Fruit fly (Drosophila melanogaster) whole organism, pupa: ENCODE measurements around the gene RtGEF.
A peak's percentile ranks its signal among the peaks of the same experiment; 100 is the strongest.

Source experiments
- CG10348 ChIP-seq: fragments of 200-800 bp; sonication (Bioruptor generic); IDR thresholded peaks from 2 replicates; pipeline ENCODE4 v1.3.6; 2022; ENCODE audit warnings: missing biosample characterization, missing genetic modification characterization
- CG12605 ChIP-seq: fragments of 200-800 bp; sonication (Bioruptor generic); IDR thresholded peaks from 2 replicates; pipeline ENCODE4 v1.3.6; 2022; ENCODE audit warnings: missing biosample characterization, missing genetic modification characterization
- CG13204 ChIP-seq: fragments of 200-800 bp; sonication (Bioruptor generic); optimal IDR thresholded peaks from 2 replicates; lab custom pipeline; 2018; ENCODE audit warnings: missing biosample characterization, mild to moderate bottlenecking, missing genetic modification characterization, moderate library complexity
- CG14655 ChIP-seq: fragments of 200-800 bp; sonication (Bioruptor generic); optimal IDR thresholded peaks from 3 replicates; lab custom pipeline; 2017; ENCODE audit warnings: mild to moderate bottlenecking, missing biosample characterization, missing genetic modification reagents, missing genetic modification characterization
- CG15710 ChIP-seq: fragments of 200-800 bp; sonication (Bioruptor generic); optimal IDR thresholded peaks from 2 replicates; lab custom pipeline; 2018; ENCODE audit warnings: missing biosample characterization, mild to moderate bottlenecking, missing genetic modification characterization, moderate library complexity
- CG17806 ChIP-seq: fragments of 200-800 bp; sonication (Bioruptor generic); optimal IDR thresholded peaks from 2 replicates; lab custom pipeline; 2018; ENCODE audit warnings: missing biosample characterization, mild to moderate bottlenecking, missing genetic modification characterization, moderate library complexity
- CG32121 ChIP-seq: fragments of 200-800 bp; sonication (Bioruptor generic); IDR thresholded peaks from 2 replicates; pipeline ENCODE4 v1.3.6; 2022; ENCODE audit warnings: missing biosample characterization, missing genetic modification characterization
- CG34367 ChIP-seq: fragments of 200-800 bp; sonication (Bioruptor generic); optimal IDR thresholded peaks from 2 replicates; lab custom pipeline; 2018; ENCODE audit warnings: missing biosample characterization, mild to moderate bottlenecking, missing genetic modification characterization
- CG4496 ChIP-seq: fragments of 200-800 bp; sonication (Bioruptor generic); IDR thresholded peaks from 3 replicates; pipeline ENCODE4 v1.3.6; 2022; ENCODE audit warnings: missing biosample characterization, missing genetic modification characterization
- CG8159 ChIP-seq: fragments of 200-800 bp; sonication (Bioruptor generic); optimal IDR thresholded peaks from 3 replicates; lab custom pipeline; 2018; ENCODE audit warnings: missing biosample characterization, mild to moderate bottlenecking, missing genetic modification characterization, moderate library complexity
- CG8301 ChIP-seq: fragments of 200-800 bp; sonication (Bioruptor generic); optimal IDR thresholded peaks from 2 replicates; lab custom pipeline; 2018; ENCODE audit warnings: missing biosample characterization, mild to moderate bottlenecking, missing genetic modification characterization
- CG9948 ChIP-seq: fragments of 200-800 bp; sonication (Bioruptor generic); optimal IDR thresholded peaks from 2 replicates; lab custom pipeline; 2018; ENCODE audit warnings: missing biosample characterization, mild to moderate bottlenecking, missing genetic modification characterization, moderate library complexity
- D1 ChIP-seq: fragments of 200-800 bp; sonication (Bioruptor generic); optimal IDR thresholded peaks from 2 replicates; lab custom pipeline; 2018; ENCODE audit warnings: missing biosample characterization, mild to moderate bottlenecking, missing genetic modification characterization, moderate library complexity
- EcR ChIP-seq: fragments of 200-800 bp; sonication (Bioruptor generic); optimal IDR thresholded peaks from 3 replicates; lab custom pipeline; 2019; ENCODE audit warnings: missing biosample characterization, missing genetic modification characterization, mild to moderate bottlenecking, moderate library complexity, missing genetic modification reagents
- Ets98B ChIP-seq: fragments of 200-800 bp; sonication (Bioruptor generic); IDR thresholded peaks from 2 replicates; pipeline ENCODE4 v1.3.6; 2022; ENCODE audit warnings: missing biosample characterization, missing genetic modification characterization
- Pif1A ChIP-seq: fragments of 200-800 bp; sonication (Bioruptor generic); optimal IDR thresholded peaks from 3 replicates; lab custom pipeline; 2016; ENCODE audit warnings: missing biosample characterization, missing genetic modification characterization
- Pif1B ChIP-seq: fragments of 200-800 bp; sonication (Bioruptor generic); optimal IDR thresholded peaks from 3 replicates; lab custom pipeline; 2016; ENCODE audit warnings: missing biosample characterization, missing genetic modification characterization
- Snoo ChIP-seq: fragments of 200-800 bp; sonication (Bioruptor generic); optimal IDR thresholded peaks from 3 replicates; lab custom pipeline; 2017; ENCODE audit warnings: missing biosample characterization, mild to moderate bottlenecking, missing genetic modification characterization, inconsistent platforms
- fd96Ca ChIP-seq: fragments of 200-800 bp; sonication (Bioruptor generic); IDR thresholded peaks from 3 replicates; pipeline ENCODE4 v1.3.6; 2022; ENCODE audit warnings: missing biosample characterization, missing genetic modification characterization
- gl ChIP-seq: fragments of 200-800 bp; sonication (Bioruptor generic); optimal IDR thresholded peaks from 2 replicates; lab custom pipeline; 2018; ENCODE audit warnings: missing biosample characterization, mild to moderate bottlenecking, missing genetic modification characterization
- rn ChIP-seq: fragments of 200-800 bp; sonication (Bioruptor generic); IDR thresholded peaks from 2 replicates; pipeline ENCODE4 v1.3.6; 2022; ENCODE audit warnings: missing biosample characterization, missing genetic modification characterization

RtGEF gene

dm6 chr2L:20374054-20374507 is 23.8 kb downstream of the RtGEF start, which contains the start of gene Ugt37A1:
Gene Ugt37A1, minus strand, starts transcription at chr2L:20374104.
- TF ChIP-seq CG8301 (tag; lab: Kevin White, UChicago): no peak
- TF ChIP-seq CG9948 (tag; lab: Kevin White, UChicago): no peak
- no peak for TF ChIP-seq CG10348
- no peak for TF ChIP-seq CG34367
- no peak for TF ChIP-seq gl (tag; lab: Kevin White, UChicago)
- no peak for TF ChIP-seq CG14655
- TF ChIP-seq CG32121 (GFP tag; lab: Robert Waterston, UW): no peak
- no peak for TF ChIP-seq rn (GFP tag; lab: Robert Waterston, UW)
- no peak for TF ChIP-seq fd96Ca

DNA sequence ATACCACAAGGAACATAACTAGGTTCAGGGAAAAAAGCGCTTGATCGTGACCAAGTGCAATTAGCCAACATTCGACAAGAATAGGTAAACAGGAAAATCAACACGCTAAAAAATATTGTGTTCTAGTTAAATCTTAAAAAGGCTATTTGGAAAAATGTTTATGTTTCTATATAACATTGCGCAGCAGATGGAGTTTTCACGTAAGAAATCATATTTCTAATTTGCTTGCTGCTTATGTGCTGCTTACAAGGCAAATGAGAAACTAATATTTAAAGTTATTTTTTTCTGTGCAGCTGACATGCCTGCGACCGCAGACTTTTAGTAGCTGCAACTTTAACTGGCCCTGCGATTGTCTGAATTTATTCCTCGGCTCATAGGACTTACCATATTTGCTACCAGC is 31.1 kb downstream of the RtGEF start:
- TF ChIP-seq CG10348: no peak
- TF ChIP-seq D1: no peak
- no peak for TF ChIP-seq rn (GFP tag; lab: Robert Waterston, UW)
- TF ChIP-seq gl (tag; lab: Kevin White, UChicago): peak; percentile 61
- TF ChIP-seq CG8159 (tag; lab: Kevin White, UChicago): peak; percentile 85
- no peak for TF ChIP-seq EcR (GFP tag; lab: Kevin White, UChicago)
- peak; percentile 68; the same call in 1 of the 2 replicates for TF ChIP-seq CG12605 (GFP tag; lab: Robert Waterston, UW)
- no peak for TF ChIP-seq fd96Ca
- peak; percentile 65 for TF ChIP-seq Pif1B (GFP tag; lab: Kevin White, UChicago)
- TF ChIP-seq Snoo: no peak
- TF ChIP-seq CG34367: peak; percentile 77
- peak; percentile 80 for TF ChIP-seq CG14655
- peak; percentile 68 for TF ChIP-seq CG8301 (tag; lab: Kevin White, UChicago)
- no peak for TF ChIP-seq Ets98B (GFP tag; lab: Robert Waterston, UW)
- TF ChIP-seq Pif1A (GFP tag; lab: Kevin White, UChicago): peak; percentile 70
- peak; percentile 46 for TF ChIP-seq CG13204 (GFP tag; lab: Kevin White, UChicago)
- TF ChIP-seq CG15710: peak; percentile 78
- TF ChIP-seq CG17806 (tag; lab: Kevin White, UChicago): peak; percentile 84
- TF ChIP-seq CG9948 (tag; lab: Kevin White, UChicago): peak; percentile 84
- peak; percentile 69; the same call in 2 of the 3 replicates for TF ChIP-seq CG4496
- no peak for TF ChIP-seq CG32121 (GFP tag; lab: Robert Waterston, UW)

DNA sequence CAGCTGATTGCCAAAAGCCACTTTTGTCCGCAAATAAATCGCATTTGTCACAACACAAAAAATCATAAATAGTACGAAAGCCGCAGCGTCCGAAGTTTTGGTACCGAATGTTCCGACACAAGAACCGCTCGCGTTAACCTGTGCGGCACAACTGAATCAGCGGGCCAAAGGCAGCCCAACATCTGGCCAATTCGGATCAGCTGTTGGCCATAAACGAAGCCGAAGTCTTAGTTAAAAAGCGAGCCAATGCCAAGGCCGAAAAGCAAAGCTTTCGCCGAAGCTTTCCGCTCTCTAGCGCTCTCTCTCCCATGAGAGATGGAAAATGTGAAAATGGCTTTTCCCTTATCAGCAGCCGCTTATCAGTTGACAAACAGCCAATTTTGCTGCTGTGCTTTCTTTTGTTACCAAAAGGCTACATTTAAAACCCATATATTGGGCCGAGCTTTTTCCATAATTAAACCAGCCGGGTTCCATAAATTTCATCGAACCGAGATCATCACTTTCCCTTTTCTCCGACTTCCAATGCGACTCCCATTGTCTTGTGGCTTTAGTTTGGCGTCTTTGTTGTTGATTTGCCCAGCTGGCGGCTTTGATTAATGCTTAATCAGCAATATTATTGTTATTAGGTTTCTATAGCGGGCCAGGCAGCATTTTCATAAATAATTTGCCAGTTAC is 32.0 kb downstream of the RtGEF start, which contains the start of gene CG16798:
TSS of gene CG16798 (minus strand) at position 216 of the 675 bp plus-strand sequence.
- no peak for TF ChIP-seq CG34367
- no peak for TF ChIP-seq gl (tag; lab: Kevin White, UChicago)
- TF ChIP-seq CG13204 (GFP tag; lab: Kevin White, UChicago): no peak
- TF ChIP-seq CG4496: no peak
- TF ChIP-seq CG9948 (tag; lab: Kevin White, UChicago): no peak
- no peak; the same call in 1 of the 2 replicates for TF ChIP-seq Ets98B (GFP tag; lab: Robert Waterston, UW)
- no peak for TF ChIP-seq Snoo
- TF ChIP-seq Pif1A (GFP tag; lab: Kevin White, UChicago): no peak
- TF ChIP-seq rn (GFP tag; lab: Robert Waterston, UW): no peak
- TF ChIP-seq EcR (GFP tag; lab: Kevin White, UChicago): no peak
- no peak for TF ChIP-seq CG14655
- no peak for TF ChIP-seq CG10348
- TF ChIP-seq CG12605 (GFP tag; lab: Robert Waterston, UW): no peak
- no peak for TF ChIP-seq CG8159 (tag; lab: Kevin White, UChicago)

DNA sequence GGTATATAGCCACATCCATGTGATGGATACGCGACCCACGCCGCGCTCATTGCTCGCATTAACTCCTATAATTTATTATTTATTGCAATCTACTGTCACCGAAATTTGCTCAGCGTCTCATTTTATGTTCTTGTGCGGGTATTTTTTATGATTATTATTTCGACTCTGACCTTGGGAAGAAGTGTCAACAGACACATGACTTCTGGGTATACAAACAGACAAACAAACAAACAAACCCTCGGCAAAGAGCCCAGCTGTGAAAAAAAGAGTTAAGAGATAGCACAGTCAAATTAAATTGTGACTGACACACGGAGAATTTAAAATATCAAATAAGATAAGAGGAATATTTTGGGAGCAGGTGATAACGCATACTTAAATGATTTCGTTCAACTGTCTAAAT is 39.8 kb downstream of the RtGEF start:
- TF ChIP-seq CG8301 (tag; lab: Kevin White, UChicago) (no peak), CG17806 (tag; lab: Kevin White, UChicago) (no peak), CG9948 (tag; lab: Kevin White, UChicago) (no peak), Ets98B (GFP tag; lab: Robert Waterston, UW) (no peak), CG14655 (no peak), D1 (no peak), Pif1A (GFP tag; lab: Kevin White, UChicago) (no peak)

- TF ChIP-seq CG34367 (no peak), rn (GFP tag; lab: Robert Waterston, UW) (no peak), CG12605 (GFP tag; lab: Robert Waterston, UW) (no peak), CG14655 (no peak), Pif1A (GFP tag; lab: Kevin White, UChicago) (no peak), gl (tag; lab: Kevin White, UChicago) (no peak), EcR (GFP tag; lab: Kevin White, UChicago) (no peak), CG10348 (no peak), CG9948 (tag; lab: Kevin White, UChicago) (no peak), CG8301 (tag; lab: Kevin White, UChicago) (no peak), CG4496 (no peak), CG32121 (GFP tag; lab: Robert Waterston, UW) (no peak), CG15710 (no peak)
Measured at dm6 chr2L:20397032-20397431, 46.8 kb downstream of the RtGEF start.

- TF ChIP-seq CG10348 (no peak), Pif1A (GFP tag; lab: Kevin White, UChicago) (no peak), rn (GFP tag; lab: Robert Waterston, UW) (no peak), Snoo (no peak), CG8301 (tag; lab: Kevin White, UChicago) (no peak), CG4496 (peak; percentile 48; the same call in 1 of the 3 replicates), fd96Ca (0 out of 3 replicates have a peak, but pooled peaks have one; percentile 18)
- TF ChIP-seq, all 21 proteins: peak for 2
Measured at dm6 chr2L:20399239-20399638, 49.0 kb downstream of the RtGEF start.
